Worm (Caenorhabditis elegans): Measurements from ENCODE around the gene C04E7.3.
"Not testable (repeated sequence)": the region's sequence is repeated elsewhere in the genome, so short reads cannot be mapped to it uniquely, and the experiment has no call there.

DNA sequence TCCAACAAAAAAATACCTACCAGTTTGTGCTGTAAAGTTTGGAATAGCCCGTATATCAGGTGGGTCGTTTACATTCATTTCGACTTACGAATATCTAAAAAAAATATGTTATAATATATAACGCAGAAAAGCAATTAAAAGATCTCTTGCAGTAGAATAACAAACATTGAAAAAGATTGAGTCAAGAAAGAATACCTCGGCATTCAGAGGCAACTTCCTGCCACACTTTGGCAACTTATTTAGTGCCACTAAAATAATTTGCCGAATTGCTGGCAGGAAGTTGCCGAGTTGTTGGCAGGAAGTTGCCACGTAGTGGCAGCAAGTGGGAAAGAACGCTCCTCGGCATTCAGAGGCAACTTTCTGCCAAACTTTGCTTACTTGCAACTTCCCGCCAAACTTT is at the start of gene C04E7.3:
- not testable (repeated sequence) for TF ChIP-seq ama-1 (optimal IDR thresholded peaks at IDR 0.05); flt-1 (GFP tag; IDR thresholded peaks at IDR 0.05); F13C5.2 (tag; optimal IDR thresholded peaks at IDR 0.05); hnd-1 (tag; optimal IDR thresholded peaks at IDR 0.05); sea-1 (GFP tag; conservative IDR thresholded peaks at IDR 0.05); ceh-13 (GFP tag; optimal IDR thresholded peaks at IDR 0.05); pes-1 (GFP tag; IDR thresholded peaks at IDR 0.05); hmbx-1 (tag; optimal IDR thresholded peaks at IDR 0.05); ets-7 (tag; optimal IDR thresholded peaks at IDR 0.05)
